Fruit fly (Drosophila melanogaster) whole organism, embryonic: ENCODE data around the gene Hrd3.

ENCODE experiments used
- CG11560 ChIP-seq: fragments of 200-800 bp; sonication (Bioruptor generic); IDR thresholded peaks from 3 replicates; pipeline ENCODE4 v1.3.6; 2022; ENCODE audit warnings: missing biosample characterization, missing genetic modification characterization
- CG12744 ChIP-seq: fragments of 200-800 bp; sonication (Bioruptor generic); optimal IDR thresholded peaks from 2 replicates; lab custom pipeline; 2016; ENCODE audit warnings: missing biosample characterization, missing genetic modification characterization
- CG14860 ChIP-seq: fragments of 200-800 bp; sonication (Bioruptor generic); IDR thresholded peaks from 3 replicates; pipeline ENCODE4 v1.3.6; 2022; ENCODE audit warnings: missing biosample characterization, missing genetic modification characterization; ENCODE audit not compliant: partially characterized antibody
- CG15011 ChIP-seq: fragments of 200-800 bp; sonication (Bioruptor generic); optimal IDR thresholded peaks from 3 replicates; lab custom pipeline; 2018; ENCODE audit warnings: missing biosample characterization, mild to moderate bottlenecking, missing genetic modification characterization
- CG1603 ChIP-seq: fragments of 200-800 bp; sonication (Bioruptor generic); optimal IDR thresholded peaks from 2 replicates; lab custom pipeline; 2019; ENCODE audit warnings: missing biosample characterization, mild to moderate bottlenecking, missing genetic modification characterization, moderate library complexity
- CG16813 ChIP-seq: fragments of 200-800 bp; sonication (Bioruptor generic); IDR thresholded peaks from 3 replicates; pipeline ENCODE4 v1.3.6; 2022; ENCODE audit warnings: missing biosample characterization, missing genetic modification characterization; ENCODE audit not compliant: partially characterized antibody
- CG17328 ChIP-seq: fragments of 200-800 bp; sonication (Bioruptor generic); IDR thresholded peaks from 2 replicates; pipeline ENCODE4 v1.3.6; 2022; ENCODE audit warnings: missing biosample characterization, missing genetic modification characterization
- CG17829 ChIP-seq: fragments of 200-800 bp; optimal IDR thresholded peaks from 2 replicates; lab custom pipeline; 2019; ENCODE audit warnings: missing biosample characterization, mild to moderate bottlenecking, missing genetic modification characterization, moderate library complexity
- CG18619 ChIP-seq: fragments of 200-800 bp; sonication (Bioruptor generic); optimal IDR thresholded peaks from 3 replicates; lab custom pipeline; 2017; ENCODE audit warnings: missing biosample characterization, mild to moderate bottlenecking, missing genetic modification characterization
- CG30431 ChIP-seq: fragments of 200-800 bp; sonication (Bioruptor generic); optimal IDR thresholded peaks from 2 replicates; lab custom pipeline; 2017; ENCODE audit warnings: missing biosample characterization, missing genetic modification characterization
- CG31388 ChIP-seq: fragments of 200-800 bp; sonication (Bioruptor generic); optimal IDR thresholded peaks from 2 replicates; lab custom pipeline; 2016; ENCODE audit warnings: missing biosample characterization, missing genetic modification characterization
- CG33557 ChIP-seq: fragments of 200-800 bp; sonication (Bioruptor generic); optimal IDR thresholded peaks from 2 replicates; lab custom pipeline; 2019; ENCODE audit warnings: missing biosample characterization, mild to moderate bottlenecking, missing genetic modification characterization, moderate library complexity
- CG3407 ChIP-seq: fragments of 200-800 bp; sonication (Bioruptor generic); optimal IDR thresholded peaks from 2 replicates; lab custom pipeline; 2018; ENCODE audit warnings: missing biosample characterization, mild to moderate bottlenecking, missing genetic modification characterization
- CG42726 ChIP-seq: fragments of 200-800 bp; sonication (Bioruptor generic); IDR thresholded peaks from 2 replicates; pipeline ENCODE4 v1.3.6; 2022; ENCODE audit warnings: missing biosample characterization, missing genetic modification characterization; ENCODE audit not compliant: partially characterized antibody
- CG4617 ChIP-seq: fragments of 200-800 bp; sonication (Bioruptor generic); optimal IDR thresholded peaks from 3 replicates; lab custom pipeline; 2016; ENCODE audit warnings: missing biosample characterization, missing genetic modification characterization, borderline replicate concordance
- CG5953 ChIP-seq: fragments of 200-800 bp; sonication (Bioruptor generic); IDR thresholded peaks from 2 replicates; pipeline ENCODE4 v1.3.6; 2022; ENCODE audit warnings: missing biosample characterization, missing genetic modification characterization
- CG6254 ChIP-seq: fragments of 200-800 bp; sonication (Bioruptor generic); optimal IDR thresholded peaks from 3 replicates; lab custom pipeline; 2017; ENCODE audit warnings: mild to moderate bottlenecking, missing biosample characterization, missing genetic modification reagents, missing genetic modification characterization
- CG6654 ChIP-seq: fragments of 200-800 bp; sonication (Bioruptor generic); optimal IDR thresholded peaks from 2 replicates; lab custom pipeline; 2017; ENCODE audit warnings: missing biosample characterization, mild to moderate bottlenecking, missing genetic modification characterization
- CG6854 ChIP-seq: fragments of 200-800 bp; sonication (Bioruptor generic); optimal IDR thresholded peaks from 3 replicates; lab custom pipeline; 2017; ENCODE audit warnings: missing biosample characterization, mild to moderate bottlenecking, missing genetic modification characterization
- CG8290 ChIP-seq, 3 experiments: fragments of 200-800 bp; sonication (Bioruptor generic); optimal IDR thresholded peaks; 2 replicates each; lab custom pipeline; 2016 to 2019; ENCODE audit warnings: missing biosample characterization in 3 of 3, missing genetic modification characterization in 3 of 3, mild to moderate bottlenecking in 2 of 3, moderate library complexity in 1 of 3
- CG9609 ChIP-seq: fragments of 200-800 bp; sonication (Bioruptor generic); optimal IDR thresholded peaks from 3 replicates; lab custom pipeline; 2016; ENCODE audit warnings: missing biosample characterization, missing genetic modification characterization
- Dek ChIP-seq: fragments of 200-800 bp; sonication (Bioruptor generic); optimal IDR thresholded peaks from 3 replicates; lab custom pipeline; 2019; ENCODE audit warnings: missing biosample characterization, mild to moderate bottlenecking, missing genetic modification characterization, moderate library complexity
- Dll ChIP-seq: fragments of 200-800 bp; sonication (Bioruptor generic); IDR thresholded peaks from 4 replicates; pipeline ENCODE4 v1.3.6; 2022; ENCODE audit warnings: missing biosample characterization, missing genetic modification characterization; ENCODE audit not compliant: partially characterized antibody
- Doc2 ChIP-seq: fragments of 200-800 bp; sonication (Bioruptor generic); IDR thresholded peaks from 2 replicates; pipeline ENCODE4 v1.3.6; 2022; ENCODE audit warnings: missing biosample characterization, missing genetic modification characterization
- H15 ChIP-seq: fragments of 200-800 bp; sonication (Bioruptor generic); IDR thresholded peaks from 3 replicates; pipeline ENCODE4 v1.3.6; 2022; ENCODE audit warnings: missing biosample characterization, missing genetic modification characterization
- Hr78 ChIP-seq, 2 experiments: fragments of 200-800 bp in 1 of 2; fragments of >200 bp in 1 of 2; sonication (Bioruptor generic) in 1 of 2; optimal IDR thresholded peaks; 2 replicates each; lab custom pipeline; 2017 to 2019; ENCODE audit warnings: missing biosample characterization in 2 of 2, missing genetic modification characterization in 2 of 2, mild to moderate bottlenecking in 1 of 2, moderate library complexity in 1 of 2
- Nf-YA ChIP-seq: fragments of 200-800 bp; sonication (Bioruptor generic); IDR thresholded peaks from 2 replicates; pipeline ENCODE4 v1.3.6; 2022; ENCODE audit warnings: missing biosample characterization, missing genetic modification characterization
- Nf-YB ChIP-seq: fragments of 200-800 bp; sonication (Bioruptor generic); optimal IDR thresholded peaks from 3 replicates; lab custom pipeline; 2019; ENCODE audit warnings: missing biosample characterization, mild to moderate bottlenecking, missing genetic modification characterization, moderate library complexity
- Oaz ChIP-seq: fragments of 200-800 bp; sonication (Bioruptor generic); IDR thresholded peaks from 2 replicates; pipeline ENCODE4 v1.3.6; 2022; ENCODE audit warnings: missing biosample characterization, missing genetic modification characterization
- Opbp ChIP-seq: fragments of 200-800 bp; sonication (Bioruptor generic); IDR thresholded peaks from 3 replicates; pipeline ENCODE4 v1.3.6; 2022; ENCODE audit warnings: missing biosample characterization, missing genetic modification characterization; ENCODE audit not compliant: partially characterized antibody
- Sox100B ChIP-seq: fragments of 200-800 bp; sonication (Bioruptor generic); optimal IDR thresholded peaks from 3 replicates; lab custom pipeline; 2018; ENCODE audit warnings: missing biosample characterization, mild to moderate bottlenecking, missing genetic modification characterization
- Ssrp ChIP-seq: fragments of 200-800 bp; sonication (Bioruptor generic); optimal IDR thresholded peaks from 2 replicates; lab custom pipeline; 2018; ENCODE audit warnings: missing biosample characterization, mild to moderate bottlenecking, missing genetic modification characterization, moderate library complexity
- amos ChIP-seq: fragments of 200-800 bp; sonication (Bioruptor generic); IDR thresholded peaks from 2 replicates; pipeline ENCODE4 v1.3.6; 2022; ENCODE audit warnings: missing biosample characterization, missing genetic modification characterization; ENCODE audit not compliant: partially characterized antibody
- ara ChIP-seq: fragments of 200-800 bp; sonication (Bioruptor generic); IDR thresholded peaks from 2 replicates; pipeline ENCODE4 v1.3.6; 2022; ENCODE audit warnings: missing biosample characterization, missing genetic modification characterization
- bbx ChIP-seq: fragments of 200-800 bp; sonication (Bioruptor generic); IDR thresholded peaks from 2 replicates; pipeline ENCODE4 v1.3.6; 2022; ENCODE audit warnings: missing biosample characterization, missing genetic modification characterization; ENCODE audit not compliant: partially characterized antibody
- chinmo ChIP-seq: fragments of 200-800 bp; sonication (Bioruptor generic); IDR thresholded peaks from 4 replicates; pipeline ENCODE4 v1.3.6; 2022; ENCODE audit warnings: missing biosample characterization, missing genetic modification characterization; ENCODE audit not compliant: partially characterized antibody
- crol ChIP-seq: fragments of 200-800 bp; sonication (Bioruptor generic); IDR thresholded peaks from 2 replicates; pipeline ENCODE4 v1.3.6; 2022; ENCODE audit warnings: missing biosample characterization, missing genetic modification characterization
- da ChIP-seq: fragments of 200-800 bp; sonication (Bioruptor generic); optimal IDR thresholded peaks from 2 replicates; lab custom pipeline; 2016; ENCODE audit warnings: missing biosample characterization, missing genetic modification characterization
- fd96Cb ChIP-seq: fragments of 200-800 bp; sonication (Bioruptor generic); optimal IDR thresholded peaks from 2 replicates; lab custom pipeline; 2018; ENCODE audit warnings: missing biosample characterization, mild to moderate bottlenecking, missing genetic modification characterization, moderate library complexity
- ftz-f1 ChIP-seq: fragments of 200-800 bp; sonication (Bioruptor generic); optimal IDR thresholded peaks from 2 replicates; lab custom pipeline; 2016; ENCODE audit warnings: missing biosample characterization, missing genetic modification characterization
- gsb-n ChIP-seq: fragments of 200-800 bp; sonication (Bioruptor generic); optimal IDR thresholded peaks from 3 replicates; lab custom pipeline; 2018; ENCODE audit warnings: missing biosample characterization, mild to moderate bottlenecking, missing genetic modification characterization
- klu ChIP-seq: fragments of 200-800 bp; sonication (Bioruptor generic); IDR thresholded peaks from 2 replicates; pipeline ENCODE4 v1.3.6; 2022; ENCODE audit warnings: missing biosample characterization, missing genetic modification characterization
- nerfin-2 ChIP-seq: fragments of 200-800 bp; sonication (Bioruptor generic); IDR thresholded peaks from 2 replicates; pipeline ENCODE4 v1.3.6; 2022; ENCODE audit warnings: missing biosample characterization, missing genetic modification characterization; ENCODE audit not compliant: partially characterized antibody
- pros ChIP-seq: fragments of 200-800 bp; sonication (Bioruptor generic); optimal IDR thresholded peaks from 3 replicates; lab custom pipeline; 2019; ENCODE audit warnings: missing biosample characterization, mild to moderate bottlenecking, missing genetic modification characterization, moderate library complexity
- rib ChIP-seq: fragments of 200-800 bp; sonication (Bioruptor generic); IDR thresholded peaks from 2 replicates; pipeline ENCODE4 v1.3.6; 2022; ENCODE audit warnings: missing biosample characterization, missing genetic modification characterization
- vnd ChIP-seq: fragments of 200-800 bp; sonication (Bioruptor generic); IDR thresholded peaks from 3 replicates; pipeline ENCODE4 v1.3.6; 2022; ENCODE audit warnings: missing biosample characterization, missing genetic modification characterization; ENCODE audit not compliant: partially characterized antibody
- zf30C ChIP-seq: fragments of 200-800 bp; sonication (Bioruptor generic); optimal IDR thresholded peaks from 3 replicates; lab custom pipeline; 2018; ENCODE audit warnings: missing biosample characterization, mild to moderate bottlenecking, missing genetic modification characterization
- zfh2 ChIP-seq: fragments of 200-800 bp; sonication (Bioruptor generic); optimal IDR thresholded peaks from 2 replicates; lab custom pipeline; 2016; ENCODE audit warnings: missing biosample characterization, missing genetic modification characterization

Hrd3 gene

dm6 chr3R:23729632-23730471 lies 28.5 kb downstream of the Hrd3 start (continued):
- TF ChIP-seq CG17829 (peak; percentile 9), Doc2 (GFP tag; lab: Robert Waterston, UW) (no peak), klu (GFP tag; lab: Robert Waterston, UW) (peak; percentile 30; the same call in 1 of the 2 replicates), Nf-YA (GFP tag; lab: Robert Waterston, UW) (no peak), vnd (GFP tag; lab: Robert Waterston, UW) (peak; percentile 60), CG6254 (GFP tag; lab: Kevin White, UChicago) (peak; percentile 31), CG16813 (peak; percentile 51; the same call in 2 of the 3 replicates), CG33557 (peak; percentile 5), Ssrp (tag; lab: Kevin White, UChicago) (peak; percentile 55), Dek (tag; lab: Kevin White, UChicago) (peak; percentile 24), CG12744 (GFP tag; lab: Kevin White, UChicago) (peak; percentile 7), zf30C (GFP tag; lab: Kevin White, UChicago) (no peak), da (GFP tag; lab: Kevin White, UChicago) (no peak), CG42726 (peak; percentile 84), chinmo (GFP tag; lab: Robert Waterston, UW) (peak; percentile 99), amos (GFP tag; lab: Robert Waterston, UW) (peak; percentile 72; the same call in 1 of the 2 replicates), bbx (GFP tag; lab: Robert Waterston, UW) (peak; percentile 78), Oaz (GFP tag; lab: Robert Waterston, UW) (no peak), rib (peak; percentile 93), Dll (0 out of 4 replicates have a peak, but pooled peaks have one; percentile 33), nerfin-2 (GFP tag; lab: Robert Waterston, UW) (peak; percentile 66), CG5953 (GFP tag; lab: Robert Waterston, UW) (0 out of 2 replicates have a peak, but pooled peaks have one; percentile 34), CG8290 (GFP tag; optimal IDR thresholded peaks at IDR 0.05; lab: Kevin White, UChicago) (peak; percentile 58), CG8290 (tag; optimal IDR thresholded peaks at IDR 0.05; lab: Kevin White, UChicago) (peak in 1 of 2 experiments; percentile 58), CG6654 (no peak), CG17328 (GFP tag; lab: Robert Waterston, UW) (0 out of 2 replicates have a peak, but pooled peaks have one; percentile 28), CG11560 (tag; lab: Robert Waterston, UW) (no peak), CG14860 (GFP tag; lab: Robert Waterston, UW) (peak; percentile 63; the same call in 2 of the 3 replicates), Opbp (peak; percentile 75), zfh2 (GFP tag; lab: Kevin White, UChicago) (no peak), H15 (no peak), ara (GFP tag; lab: Robert Waterston, UW) (0 out of 2 replicates have a peak, but pooled peaks have one; percentile 8)

- no peak for TF ChIP-seq CG6654
- TF ChIP-seq ftz-f1 (GFP tag; lab: Kevin White, UChicago) = no peak
- TF ChIP-seq CG1603 (tag; lab: Kevin White, UChicago) = peak; percentile 9
- TF ChIP-seq Sox100B = no peak
- TF ChIP-seq Nf-YB (GFP tag; lab: Kevin White, UChicago) = no peak
- no peak for TF ChIP-seq CG9609 (GFP tag; lab: Kevin White, UChicago)
- no peak for TF ChIP-seq CG30431 (GFP tag; lab: Kevin White, UChicago)
- TF ChIP-seq CG31388 (GFP tag; lab: Kevin White, UChicago) = no peak
- peak; percentile 54 for TF ChIP-seq CG18619
- TF ChIP-seq crol (GFP tag; lab: Robert Waterston, UW) = no peak
- no peak for TF ChIP-seq fd96Cb
- no peak for TF ChIP-seq CG4617
- no peak for TF ChIP-seq gsb-n
- peak; percentile 55 for TF ChIP-seq CG6854
- TF ChIP-seq pros (GFP tag; lab: Kevin White, UChicago) = no peak
- TF ChIP-seq CG15011 = peak; percentile 24
- no peak for TF ChIP-seq Hr78 (GFP tag; optimal IDR thresholded peaks at IDR 0.05; lab: Kevin White, UChicago)
- peak; percentile 92 for TF ChIP-seq CG3407 (GFP tag; lab: Kevin White, UChicago)
These were observed 29.3 kb downstream of the Hrd3 start for dm6 chr3R:23729066-23729465.
